Worm (Caenorhabditis elegans): Measurements from ENCODE around the gene C05D11.8.

- no peak for TF ChIP-seq ceh-82 (tag; optimal IDR thresholded peaks at IDR 0.05)
- TF ChIP-seq lin-13 (GFP tag; optimal IDR thresholded peaks at IDR 0.05) = no peak
- TF ChIP-seq skn-1 (tag; optimal IDR thresholded peaks at IDR 0.05) = no peak
- TF ChIP-seq lim-7 (GFP tag; IDR thresholded peaks at IDR 0.05) = no peak
- no peak for TF ChIP-seq lin-15B (tag; optimal IDR thresholded peaks at IDR 0.05)
- no peak for TF ChIP-seq nhr-48 (tag; optimal IDR thresholded peaks at IDR 0.05)
- no peak for TF ChIP-seq ces-1 (GFP tag; optimal IDR thresholded peaks at IDR 0.05)
- TF ChIP-seq mdt-29 (GFP tag; IDR thresholded peaks at IDR 0.05) = no peak
- TF ChIP-seq nhr-237 (tag; optimal IDR thresholded peaks at IDR 0.05) = no peak
- TF ChIP-seq saeg-2 (GFP tag; IDR thresholded peaks at IDR 0.05) = no peak
- TF ChIP-seq ceh-28 (tag; optimal IDR thresholded peaks at IDR 0.05) = no peak
- TF ChIP-seq unc-39 (tag; optimal IDR thresholded peaks at IDR 0.05) = no peak
- TF ChIP-seq ZK546.5 (tag; optimal IDR thresholded peaks at IDR 0.05) = no peak
- TF ChIP-seq mep-1 (tag; optimal IDR thresholded peaks at IDR 0.05) = no peak
Measured at ce11 chrIII:6463679-6464078, 36.6 kb upstream of the C05D11.8 start, which contains the start of gene dlc-1.

Measured in whole organism, L4 larva.